Worm (Caenorhabditis elegans) whole organism, mixed stage, embryonic: Measurements from ENCODE around the gene pct-1.
A peak's percentile ranks its signal among the peaks of the same experiment; 100 is the strongest.

Experiments
- M03D4.4 ChIP-seq: sonication (generic microtip); optimal IDR thresholded peaks from 2 replicates; lab custom pipeline; 2017; ENCODE audit warnings: mild to moderate bottlenecking, missing genetic modification characterization, missing compliant biosample characterization
- bed-3 ChIP-seq: fragments of 200-800 bp; sonication (Bioruptor generic); optimal IDR thresholded peaks from 3 replicates; lab custom pipeline; 2018; ENCODE audit warnings: mild to moderate bottlenecking, missing genetic modification characterization, moderate library complexity, missing compliant biosample characterization
- ceh-39 ChIP-seq: fragments of 150-350 bp; optimal IDR thresholded peaks from 2 replicates; lab custom pipeline; 2014; ENCODE audit warnings: missing biosample characterization, missing genetic modification characterization
- ceh-43 ChIP-seq: fragments of 200-800 bp; sonication (Bioruptor generic); optimal IDR thresholded peaks from 2 replicates; lab custom pipeline; 2018; ENCODE audit warnings: mild to moderate bottlenecking, missing genetic modification characterization, moderate library complexity, missing compliant biosample characterization
- ceh-83 ChIP-seq: fragments of 200-800 bp; sonication (Bioruptor generic); optimal IDR thresholded peaks from 2 replicates; lab custom pipeline; 2018; ENCODE audit warnings: mild to moderate bottlenecking, missing genetic modification characterization, missing compliant biosample characterization
- ces-1 ChIP-seq: fragments of 150-350 bp; optimal IDR thresholded peaks from 2 replicates; lab custom pipeline; 2014; ENCODE audit warnings: missing biosample characterization, missing genetic modification reagents, missing genetic modification characterization
- cnd-1 ChIP-seq: fragments of 200-800 bp; sonication (Bioruptor generic); optimal IDR thresholded peaks from 2 replicates; lab custom pipeline; 2018; ENCODE audit warnings: mild to moderate bottlenecking, missing genetic modification characterization, missing compliant biosample characterization
- drap-1 ChIP-seq: fragments of 200-800 bp; sonication (Bioruptor generic); optimal IDR thresholded peaks from 3 replicates; lab custom pipeline; 2018; ENCODE audit warnings: mild to moderate bottlenecking, missing genetic modification characterization, missing compliant biosample characterization
- elt-1 ChIP-seq: sonication (generic microtip); optimal IDR thresholded peaks from 2 replicates; lab custom pipeline; 2017; ENCODE audit warnings: missing genetic modification characterization, mild to moderate bottlenecking, missing compliant biosample characterization, antibody characterized with exemption, moderate library complexity, borderline replicate concordance; ENCODE audit not compliant: insufficient read depth
- elt-3 ChIP-seq: fragments of 150-350 bp; optimal IDR thresholded peaks from 2 replicates; lab custom pipeline; 2014; ENCODE audit warnings: missing biosample characterization, missing genetic modification characterization
- ham-2 ChIP-seq: fragments of 200-800 bp; sonication (Bioruptor generic); optimal IDR thresholded peaks from 2 replicates; lab custom pipeline; 2018; ENCODE audit warnings: mild to moderate bottlenecking, missing genetic modification characterization, missing compliant biosample characterization
- hlh-1 ChIP-seq: fragments of 150-350 bp; optimal IDR thresholded peaks from 2 replicates; lab custom pipeline; 2014; ENCODE audit warnings: missing biosample characterization, missing genetic modification reagents, missing genetic modification characterization
- lin-13 ChIP-seq: fragments of 150-350 bp; optimal IDR thresholded peaks from 2 replicates; lab custom pipeline; 2014; ENCODE audit warnings: missing biosample characterization, missing genetic modification characterization
- lsy-2 ChIP-seq: fragments of 150-350 bp; optimal IDR thresholded peaks from 2 replicates; lab custom pipeline; 2014; ENCODE audit warnings: missing biosample characterization, missing genetic modification characterization
- mep-1 ChIP-seq: fragments of 150-350 bp; optimal IDR thresholded peaks from 2 replicates; lab custom pipeline; 2017; ENCODE audit warnings: missing biosample characterization, missing genetic modification reagents, missing genetic modification characterization, inconsistent platforms
- mls-2 ChIP-seq: sonication (generic microtip); optimal IDR thresholded peaks from 2 replicates; lab custom pipeline; 2016; ENCODE audit warnings: mild to moderate bottlenecking, missing genetic modification characterization, moderate library complexity, missing compliant biosample characterization
- nhr-12 ChIP-seq: fragments of 150-350 bp; optimal IDR thresholded peaks from 2 replicates; lab custom pipeline; 2014; ENCODE audit warnings: missing biosample characterization, missing genetic modification characterization
- nhr-2 ChIP-seq: fragments of 150-350 bp; optimal IDR thresholded peaks from 2 replicates; lab custom pipeline; 2014; ENCODE audit warnings: missing biosample characterization, missing genetic modification characterization
- nhr-237 ChIP-seq: fragments of 150-350 bp; optimal IDR thresholded peaks from 2 replicates; lab custom pipeline; 2014; ENCODE audit warnings: missing biosample characterization, missing genetic modification characterization
- nhr-28 ChIP-seq: fragments of 150-350 bp; optimal IDR thresholded peaks from 2 replicates; lab custom pipeline; 2014; ENCODE audit warnings: missing biosample characterization, missing genetic modification characterization
- nhr-76 ChIP-seq: sonication (generic microtip); optimal IDR thresholded peaks from 2 replicates; lab custom pipeline; 2017; ENCODE audit warnings: missing biosample characterization, missing genetic modification characterization
- pha-4 ChIP-seq: fragments of 150-350 bp; optimal IDR thresholded peaks from 2 replicates; lab custom pipeline; 2018; ENCODE audit warnings: missing biosample characterization, missing genetic modification reagents, missing genetic modification characterization
- sem-2 ChIP-seq: fragments of 200-800 bp; sonication (Bioruptor generic); optimal IDR thresholded peaks from 2 replicates; lab custom pipeline; 2018; ENCODE audit warnings: mild to moderate bottlenecking, missing genetic modification characterization, missing compliant biosample characterization
- snpc-4 ChIP-seq: fragments of 150-350 bp; optimal IDR thresholded peaks from 2 replicates; lab custom pipeline; 2014; ENCODE audit warnings: missing biosample characterization, missing genetic modification characterization
- sptf-1 ChIP-seq: sonication (generic microtip); optimal IDR thresholded peaks from 2 replicates; lab custom pipeline; 2017; ENCODE audit warnings: mild to moderate bottlenecking, missing genetic modification characterization, moderate library complexity, missing compliant biosample characterization
- tbx-8 ChIP-seq: fragments of 200-800 bp; sonication (Bioruptor generic); optimal IDR thresholded peaks from 2 replicates; lab custom pipeline; 2018; ENCODE audit warnings: mild to moderate bottlenecking, missing genetic modification characterization, moderate library complexity, missing compliant biosample characterization
- unc-120 ChIP-seq: sonication (generic microtip); optimal IDR thresholded peaks from 2 replicates; lab custom pipeline; 2017; ENCODE audit warnings: missing genetic modification characterization, missing compliant biosample characterization; ENCODE audit not compliant: poor library complexity, severe bottlenecking
- unc-39 ChIP-seq: fragments of 150-350 bp; optimal IDR thresholded peaks from 2 replicates; lab custom pipeline; 2014; ENCODE audit warnings: missing biosample characterization, missing genetic modification characterization
- unc-62 ChIP-seq: fragments of 150-350 bp; optimal IDR thresholded peaks from 2 replicates; lab custom pipeline; 2014; ENCODE audit warnings: missing biosample characterization, missing genetic modification reagents, missing genetic modification characterization
- zip-8 ChIP-seq: fragments of 150-350 bp; optimal IDR thresholded peaks from 2 replicates; lab custom pipeline; 2014; ENCODE audit warnings: missing biosample characterization, missing genetic modification characterization

Gene pct-1

ce11 chrIV:8183313-8183712 is 7.0 kb downstream of the pct-1 start:
- TF ChIP-seq cnd-1 (peak; percentile 36), mls-2 (tag; lab: Kevin White, UChicago) (peak; percentile 63), ces-1 (peak; percentile 81), lin-13 (tag; lab: Kevin White, UChicago) (no peak), pha-4 (tag; lab: Kevin White, UChicago) (no peak), M03D4.4 (tag; lab: Kevin White, UChicago) (peak; percentile 8), sptf-1 (tag; lab: Kevin White, UChicago) (peak; percentile 43)

ce11 chrIV:8188421-8189112 is 12.3 kb downstream of the pct-1 start:
- TF ChIP-seq elt-3 (tag; lab: Kevin White, UChicago) (no peak), hlh-1 (no peak), ceh-43 (GFP tag; lab: Kevin White, UChicago) (no peak), sem-2 (GFP tag; lab: Kevin White, UChicago) (no peak), mep-1 (tag; lab: Kevin White, UChicago) (no peak)

- no peak for TF ChIP-seq mep-1 (tag; lab: Kevin White, UChicago)
- TF ChIP-seq mls-2 (tag; lab: Kevin White, UChicago), result no peak
- no peak for TF ChIP-seq nhr-237 (tag; lab: Kevin White, UChicago)
- no peak for TF ChIP-seq sptf-1 (tag; lab: Kevin White, UChicago)
- no peak for TF ChIP-seq unc-120 (tag; lab: Kevin White, UChicago)
- no peak for TF ChIP-seq M03D4.4 (tag; lab: Kevin White, UChicago)
Observed at ce11 chrIV:8189667-8190066, 13.4 kb downstream of the pct-1 start.

- TF ChIP-seq nhr-76 (tag; lab: Kevin White, UChicago) (no peak), ceh-83 (GFP tag; lab: Kevin White, UChicago) (no peak), ham-2 (GFP tag; lab: Kevin White, UChicago) (no peak), lsy-2 (tag; lab: Kevin White, UChicago) (no peak), unc-39 (tag; lab: Kevin White, UChicago) (no peak), elt-3 (tag; lab: Kevin White, UChicago) (no peak), M03D4.4 (tag; lab: Kevin White, UChicago) (no peak), unc-62 (GFP tag; lab: Kevin White, UChicago) (no peak), mls-2 (tag; lab: Kevin White, UChicago) (no peak), elt-1 (no peak), ces-1 (no peak), nhr-2 (tag; lab: Kevin White, UChicago) (no peak), pha-4 (tag; lab: Kevin White, UChicago) (no peak), ceh-43 (GFP tag; lab: Kevin White, UChicago) (no peak), nhr-12 (tag; lab: Kevin White, UChicago) (no peak), nhr-28 (tag; lab: Kevin White, UChicago) (no peak)
Observed at ce11 chrIV:8192878-8193277, 16.6 kb downstream of the pct-1 start.

DNA sequence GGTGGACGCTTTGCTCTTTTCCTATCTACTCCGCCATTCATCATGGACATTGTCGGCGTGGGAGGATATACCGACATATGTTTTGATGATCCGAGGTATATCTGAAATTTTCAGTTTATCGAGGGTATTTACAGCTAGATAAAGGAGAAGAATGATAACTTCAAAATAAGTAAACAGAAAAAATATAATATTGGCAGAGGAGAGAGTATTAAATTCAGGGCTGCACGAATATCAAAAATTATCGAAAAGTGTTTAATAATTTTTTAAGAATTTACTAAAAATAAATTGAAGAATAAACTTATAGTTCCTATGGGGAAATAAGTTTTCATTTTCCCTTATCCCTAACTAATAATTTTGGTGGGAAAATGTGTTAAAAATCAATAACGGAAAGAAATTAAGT is 22.6 kb downstream of the pct-1 start, which contains the start of gene wsp-1:
TSS of gene wsp-1 (minus strand) at position 101 of the 400 bp plus-strand sequence.
- TF ChIP-seq unc-62 (GFP tag; lab: Kevin White, UChicago), result no peak
- TF ChIP-seq, all 35 proteins: peak for 0

ce11 chrIV:8199274-8199673 is 23.0 kb downstream of the pct-1 start:
- TF ChIP-seq drap-1 (GFP tag; lab: Kevin White, UChicago), result no peak
- TF ChIP-seq sem-2 (GFP tag; lab: Kevin White, UChicago), result no peak
- no peak for TF ChIP-seq ceh-39 (tag; lab: Kevin White, UChicago)
- no peak for TF ChIP-seq unc-120 (tag; lab: Kevin White, UChicago)
- no peak for TF ChIP-seq pha-4 (tag; lab: Kevin White, UChicago)
- TF ChIP-seq unc-39 (tag; lab: Kevin White, UChicago), result no peak
- TF ChIP-seq snpc-4, result no peak
- no peak for TF ChIP-seq ceh-83 (GFP tag; lab: Kevin White, UChicago)
- TF ChIP-seq mls-2 (tag; lab: Kevin White, UChicago), result no peak
- TF ChIP-seq zip-8, result no peak
- no peak for TF ChIP-seq ces-1
- no peak for TF ChIP-seq sptf-1 (tag; lab: Kevin White, UChicago)
- TF ChIP-seq ham-2 (GFP tag; lab: Kevin White, UChicago), result no peak
- TF ChIP-seq nhr-28 (tag; lab: Kevin White, UChicago), result no peak
- no peak for TF ChIP-seq lsy-2 (tag; lab: Kevin White, UChicago)
- no peak for TF ChIP-seq bed-3 (GFP tag; lab: Kevin White, UChicago)
- TF ChIP-seq ceh-43 (GFP tag; lab: Kevin White, UChicago), result no peak
- TF ChIP-seq tbx-8 (GFP tag; lab: Kevin White, UChicago), result no peak
- TF ChIP-seq, all 35 proteins: peak for 0
